Worm (Caenorhabditis elegans): ENCODE results near the gene rsp-6.

- TF ChIP-seq rnt-1 (tag; optimal IDR thresholded peaks at IDR 0.05) (no peak), mec-3 (tag; optimal IDR thresholded peaks at IDR 0.05; ENCODE audit: borderline replicate concordance) (no peak), ceh-48 (tag; optimal IDR thresholded peaks at IDR 0.05) (no peak), ceh-24 (tag; optimal IDR thresholded peaks at IDR 0.05) (no peak), lin-11 (tag; optimal IDR thresholded peaks at IDR 0.05) (no peak), fkh-10 (GFP tag; optimal IDR thresholded peaks at IDR 0.05) (no peak), hlh-13 (GFP tag; optimal IDR thresholded peaks at IDR 0.05) (no peak), ets-4 (tag; optimal IDR thresholded peaks at IDR 0.05) (no peak), tbx-2 (tag; optimal IDR thresholded peaks at IDR 0.05) (no peak), madf-2 (tag; optimal IDR thresholded peaks at IDR 0.05) (no peak), ama-1 (optimal IDR thresholded peaks at IDR 0.05) (no peak), npax-4 (tag; optimal IDR thresholded peaks at IDR 0.05) (no peak), elt-4 (tag; optimal IDR thresholded peaks at IDR 0.05) (no peak)
Observed at ce11 chrIV:7838426-7838825, 47.4 kb upstream of the rsp-6 start, which contains the start of gene C06A6.7.
